Worm (Caenorhabditis elegans): ENCODE measurements around the gene W09H1.3.

- TF ChIP-seq hlh-1 (tag; optimal IDR thresholded peaks at IDR 0.05) (no peak), ces-1 (GFP tag; optimal IDR thresholded peaks at IDR 0.05) (no peak), elt-3 (tag; optimal IDR thresholded peaks at IDR 0.05) (no peak), unc-62 (GFP tag; optimal IDR thresholded peaks at IDR 0.05) (no peak), mep-1 (tag; optimal IDR thresholded peaks at IDR 0.05) (no peak), unc-39 (tag; optimal IDR thresholded peaks at IDR 0.05) (no peak), snpc-4 (tag; optimal IDR thresholded peaks at IDR 0.05) (no peak), lsy-2 (tag; optimal IDR thresholded peaks at IDR 0.05) (no peak), M03D4.4 (tag; optimal IDR thresholded peaks at IDR 0.05) (no peak), pha-4 (tag; optimal IDR thresholded peaks at IDR 0.05) (no peak), ztf-11 (tag; optimal IDR thresholded peaks at IDR 0.05) (no peak)
Observed at ce11 chrII:13198845-13199244, 14.6 kb downstream of the W09H1.3 start.
